Worm (Caenorhabditis elegans): ENCODE measurements around the gene C49C8.2.

DNA sequence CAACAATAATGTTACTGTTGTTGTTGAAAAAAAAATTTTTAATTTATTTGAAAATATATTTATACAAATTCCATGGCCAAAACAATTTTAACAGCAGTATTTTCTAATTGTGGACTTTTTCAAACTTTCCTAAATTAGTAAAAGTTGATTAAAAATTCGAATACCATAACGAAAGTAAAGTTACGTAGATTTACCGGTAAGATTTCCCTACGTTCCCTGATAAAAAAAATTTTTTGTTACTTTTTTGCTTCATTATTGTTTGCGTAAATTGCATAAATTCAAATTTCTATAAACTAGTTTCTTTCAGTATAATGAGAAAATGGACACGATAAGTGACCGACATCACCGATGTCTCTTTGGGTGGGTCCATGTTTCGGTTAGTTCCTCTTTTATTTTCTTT lies 42.0 kb upstream of the C49C8.2 start, which contains the start of gene F42A9.6:
- TF ChIP-seq hmbx-1 (tag; optimal IDR thresholded peaks at IDR 0.05): no peak
- TF ChIP-seq pes-1 (GFP tag; IDR thresholded peaks at IDR 0.05): no peak
- no peak for TF ChIP-seq ama-1 (optimal IDR thresholded peaks at IDR 0.05)
- no peak for TF ChIP-seq sea-1 (GFP tag; conservative IDR thresholded peaks at IDR 0.05)
- no peak for TF ChIP-seq F13C5.2 (tag; optimal IDR thresholded peaks at IDR 0.05)
- no peak for TF ChIP-seq ets-7 (tag; optimal IDR thresholded peaks at IDR 0.05)
- no peak for TF ChIP-seq tbx-11 (GFP tag; IDR thresholded peaks at IDR 0.05)
- no peak for TF ChIP-seq ceh-36 (tag; optimal IDR thresholded peaks at IDR 0.05)

All from whole organism, early embryonic.